Worm (Caenorhabditis elegans) whole organism, L4 larva: ENCODE data around the gene sod-1.

Experiments used
- R02D3.7 ChIP-seq: fragments of 150-350 bp; sonication (generic microtip); optimal IDR thresholded peaks from 3 replicates; lab custom pipeline; 2014; ENCODE audit warnings: missing biosample characterization, missing genetic modification characterization
- ceh-28 ChIP-seq: fragments of 150-350 bp; optimal IDR thresholded peaks from 2 replicates; lab custom pipeline; 2014; ENCODE audit warnings: missing biosample characterization, missing genetic modification reagents, missing genetic modification characterization
- daf-12 ChIP-seq: fragments of 150-350 bp; optimal IDR thresholded peaks from 2 replicates; lab custom pipeline; 2014; ENCODE audit warnings: missing biosample characterization, missing genetic modification reagents, missing genetic modification characterization
- fkh-10 ChIP-seq: fragments of 150-350 bp; optimal IDR thresholded peaks from 2 replicates; lab custom pipeline; 2014; ENCODE audit warnings: missing biosample characterization, missing genetic modification reagents, missing genetic modification characterization
- lin-1 ChIP-seq: fragments of 200-800 bp; sonication (Bioruptor generic); IDR thresholded peaks from 2 replicates; pipeline ENCODE4 v1.3.6; 2022; ENCODE audit warnings: missing genetic modification reagents, missing genetic modification characterization, missing compliant biosample characterization
- mxl-3 ChIP-seq: fragments of 200-800 bp; sonication (Bioruptor generic); optimal IDR thresholded peaks from 2 replicates; lab custom pipeline; 2018; ENCODE audit warnings: mild to moderate bottlenecking, missing genetic modification characterization, missing compliant biosample characterization
- nhr-25 ChIP-seq: sonication (generic microtip); optimal IDR thresholded peaks from 2 replicates; lab custom pipeline; 2017; ENCODE audit warnings: missing genetic modification characterization, mild to moderate bottlenecking, missing compliant biosample characterization, antibody characterized with exemption, moderate library complexity, borderline replicate concordance; ENCODE audit not compliant: insufficient read depth
- nhr-42 ChIP-seq: fragments of 200-800 bp; sonication (Bioruptor generic); IDR thresholded peaks from 2 replicates; pipeline ENCODE4 v1.3.6; 2022; ENCODE audit warnings: missing genetic modification characterization, missing compliant biosample characterization
- nhr-77 ChIP-seq: fragments of 150-350 bp; optimal IDR thresholded peaks from 2 replicates; lab custom pipeline; 2014; ENCODE audit warnings: missing biosample characterization, missing genetic modification characterization
- pha-4 ChIP-seq, 2 experiments: fragments of 150-350 bp in 1 of 2; fragments of 200-800 bp in 1 of 2; sonication (Bioruptor generic) in 1 of 2; IDR thresholded peaks in 1 of 2; optimal IDR thresholded peaks in 1 of 2; 2 replicates each; pipeline versions ENCODE4 v1.3.6 to Lab custom; 2014 to 2022; ENCODE audit warnings: missing genetic modification characterization in 2 of 2, missing genetic modification reagents in 2 of 2, missing biosample characterization in 1 of 2, missing compliant biosample characterization in 1 of 2
- pqm-1 ChIP-seq: sonication (generic microtip); optimal IDR thresholded peaks from 2 replicates; lab custom pipeline; 2017; ENCODE audit warnings: missing biosample characterization, missing genetic modification characterization
- snpc-4 ChIP-seq: fragments of 150-350 bp; optimal IDR thresholded peaks from 2 replicates; lab custom pipeline; 2014; ENCODE audit warnings: missing biosample characterization, missing genetic modification characterization
- ztf-11 ChIP-seq: fragments of 150-350 bp; optimal IDR thresholded peaks from 2 replicates; lab custom pipeline; 2014; ENCODE audit warnings: missing biosample characterization, missing genetic modification characterization

- no peak for TF ChIP-seq nhr-25
- no peak for TF ChIP-seq nhr-77 (tag; lab: Kevin White, UChicago)
- no peak for TF ChIP-seq ztf-11
- no peak for TF ChIP-seq pqm-1 (tag; lab: Kevin White, UChicago)
- TF ChIP-seq lin-1 (GFP tag; lab: Robert Waterston, UW) = no peak
- TF ChIP-seq mxl-3 (GFP tag; lab: Kevin White, UChicago) = no peak
- TF ChIP-seq fkh-10 = no peak
- no peak for TF ChIP-seq ceh-28 (tag; lab: Kevin White, UChicago)
- TF ChIP-seq R02D3.7 (tag; lab: Kevin White, UChicago) = no peak
- TF ChIP-seq snpc-4 = no peak
- TF ChIP-seq nhr-42 (GFP tag; lab: Robert Waterston, UW) = no peak
- TF ChIP-seq pha-4 (GFP tag; IDR thresholded peaks at IDR 0.05; lab: Robert Waterston, UW) = no peak
- TF ChIP-seq pha-4 (tag; optimal IDR thresholded peaks at IDR 0.05; lab: Kevin White, UChicago) = no peak
- TF ChIP-seq daf-12 (tag; lab: Kevin White, UChicago) = no peak
Observed at ce11 chrII:7012592-7012991, 38.9 kb upstream of the sod-1 start, which contains the start of gene sqv-7.
